Fruit fly (Drosophila melanogaster): ENCODE measurements around the gene CG12795.

Gene CG12795

DNA sequence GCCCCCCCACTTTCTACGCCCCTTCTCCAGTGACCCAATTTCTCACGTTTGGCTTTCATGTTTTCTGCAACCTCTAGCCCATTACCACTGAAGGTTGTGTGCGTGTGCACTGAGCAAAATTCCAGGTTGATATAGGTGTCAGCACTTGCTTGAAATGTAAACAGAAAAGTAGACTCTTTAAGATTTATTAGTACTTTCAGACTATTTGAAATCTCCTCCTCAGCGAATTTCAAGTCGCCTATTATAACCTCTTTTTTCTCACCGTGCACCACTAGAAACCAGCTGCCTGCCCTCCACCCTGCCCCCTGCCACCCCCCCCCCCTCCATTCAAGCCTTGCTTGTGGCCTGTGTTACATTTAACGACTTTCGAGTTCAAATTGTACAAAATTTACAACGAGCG, 17.2 kb upstream of the CG12795 start (continued):
- TF ChIP-seq CG14441 (GFP tag; IDR thresholded peaks at IDR 0.05) (0 out of 2 replicates have a peak, but pooled peaks have one; percentile 29), CG2202 (tag; optimal IDR thresholded peaks at IDR 0.05) (no peak), cwo (GFP tag; optimal IDR thresholded peaks at IDR 0.05) (no peak), HHEX (GFP tag; optimal IDR thresholded peaks at IDR 0.05) (no peak), CG15696 (tag; optimal IDR thresholded peaks at IDR 0.05) (no peak), CG15601 (tag; optimal IDR thresholded peaks at IDR 0.05) (no peak), bbx (GFP tag; IDR thresholded peaks at IDR 0.05; ENCODE audit: partially characterized antibody) (no peak), bowl (GFP tag; IDR thresholded peaks at IDR 0.05) (no peak), sqz (GFP tag; optimal IDR thresholded peaks at IDR 0.05) (no peak), Sox100B (GFP tag; optimal IDR thresholded peaks at IDR 0.05) (peak; percentile 7), Atf-2 (GFP tag; optimal IDR thresholded peaks at IDR 0.05) (no peak), MESR4 (GFP tag; optimal IDR thresholded peaks at IDR 0.05) (no peak), unpg (GFP tag; optimal IDR thresholded peaks at IDR 0.05) (peak; percentile 42), Tbp (GFP tag; optimal IDR thresholded peaks at IDR 0.05) (no peak), CG7963 (GFP tag; IDR thresholded peaks at IDR 0.05; ENCODE audit: partially characterized antibody) (no peak), lov (optimal IDR thresholded peaks at IDR 0.05) (no peak), lov (GFP tag; IDR thresholded peaks at IDR 0.05) (0 out of 3 replicates have a peak, but pooled peaks have one; percentile 40), CG10959 (GFP tag; IDR thresholded peaks at IDR 0.05) (peak; percentile 64), BtbVII (GFP tag; optimal IDR thresholded peaks at IDR 0.05) (no peak), Opbp (GFP tag; IDR thresholded peaks at IDR 0.05; ENCODE audit: partially characterized antibody) (no peak), amos (GFP tag; IDR thresholded peaks at IDR 0.05; ENCODE audit: partially characterized antibody) (no peak), tap (tag; optimal IDR thresholded peaks at IDR 0.05) (no peak), Taf1 (GFP tag; IDR thresholded peaks at IDR 0.05) (no peak), CG12769 (tag; optimal IDR thresholded peaks at IDR 0.05) (peak; percentile 19), bab2 (GFP tag; optimal IDR thresholded peaks at IDR 0.05) (no peak), grn (GFP tag; optimal IDR thresholded peaks at IDR 0.05) (no peak), croc (GFP tag; conservative IDR thresholded peaks at IDR 0.05) (peak; percentile 57), CG9727 (GFP tag; optimal IDR thresholded peaks at IDR 0.05) (peak; percentile 32), sens-2 (GFP tag; IDR thresholded peaks at IDR 0.05) (peak; percentile 44; the same call in 1 of the 2 replicates), crol (GFP tag; IDR thresholded peaks at IDR 0.05) (peak; percentile 61), CG6791 (GFP tag; IDR thresholded peaks at IDR 0.05; ENCODE audit: partially characterized antibody) (no peak), schlank (tag; optimal IDR thresholded peaks at IDR 0.05) (no peak), Hmr (GFP tag; optimal IDR thresholded peaks at IDR 0.05) (peak; percentile 53), CG7357 (GFP tag; IDR thresholded peaks at IDR 0.05) (peak; percentile 35; the same call in 1 of the 3 replicates), Ada2b (GFP tag; IDR thresholded peaks at IDR 0.05) (peak; percentile 52; the same call in 1 of the 2 replicates), CG6654 (GFP tag; optimal IDR thresholded peaks at IDR 0.05) (no peak), CG17612 (GFP tag; IDR thresholded peaks at IDR 0.05) (no peak), Adf1 (GFP tag; IDR thresholded peaks at IDR 0.05) (no peak), CG12942 (GFP tag; optimal IDR thresholded peaks at IDR 0.05) (no peak), CG12659 (GFP tag; optimal IDR thresholded peaks at IDR 0.05) (no peak), YL-1 (GFP tag; optimal IDR thresholded peaks at IDR 0.05) (no peak), Fer3 (tag; optimal IDR thresholded peaks at IDR 0.05) (no peak), Ptx1 (GFP tag; IDR thresholded peaks at IDR 0.05) (peak; percentile 60), chif (GFP tag; optimal IDR thresholded peaks at IDR 0.05) (peak; percentile 12 to 39), corto (GFP tag; optimal IDR thresholded peaks at IDR 0.05) (no peak), wek (GFP tag; optimal IDR thresholded peaks at IDR 0.05) (no peak), CoRest (tag; optimal IDR thresholded peaks at IDR 0.05) (peak; percentile 13), CG10543 (GFP tag; optimal IDR thresholded peaks at IDR 0.05) (no peak), gcm (GFP tag; optimal IDR thresholded peaks at IDR 0.05) (no peak), sna (GFP tag; IDR thresholded peaks at IDR 0.05; ENCODE audit: partially characterized antibody) (no peak), CG8478 (optimal IDR thresholded peaks at IDR 0.05) (no peak)
